Fruit fly (Drosophila melanogaster): ENCODE results near the gene GCS1.

GCS1 gene

DNA sequence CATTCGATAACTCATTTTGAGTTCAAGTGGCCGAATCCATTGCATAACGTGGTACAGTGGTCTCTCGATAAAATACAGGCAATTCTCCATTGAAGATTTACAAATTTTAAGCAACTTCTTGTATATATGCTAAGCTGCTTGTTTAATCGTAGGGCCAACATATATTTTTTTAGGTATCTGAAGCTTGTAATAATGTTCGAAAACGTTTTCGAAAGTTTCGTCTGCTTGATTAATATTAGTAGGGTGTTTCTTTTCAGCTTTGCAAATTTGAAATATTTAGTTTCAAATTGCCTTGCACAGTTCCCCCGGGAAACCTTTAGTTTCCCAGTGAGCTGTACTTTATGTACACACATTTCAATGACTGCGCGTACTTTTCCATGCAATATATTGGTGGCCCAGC, 31.9 kb upstream of the GCS1 start (continued):
- TF ChIP-seq CG18599 (GFP tag; optimal IDR thresholded peaks at IDR 0.05): no peak
- TF ChIP-seq fu2 (GFP tag; optimal IDR thresholded peaks at IDR 0.05): no peak
- no peak for TF ChIP-seq Aef1 (GFP tag; IDR thresholded peaks at IDR 0.05)
- no peak for TF ChIP-seq CG2129 (GFP tag; IDR thresholded peaks at IDR 0.05; ENCODE audit: partially characterized antibody)
- TF ChIP-seq salm (tag; optimal IDR thresholded peaks at IDR 0.05): no peak
- no peak for TF ChIP-seq eve (GFP tag; optimal IDR thresholded peaks at IDR 0.05)
- no peak for TF ChIP-seq eyg (GFP tag; optimal IDR thresholded peaks at IDR 0.05)
- TF ChIP-seq lmd (GFP tag; IDR thresholded peaks at IDR 0.05): 0 out of 2 replicates have a peak, but pooled peaks have one; percentile 17
- no peak for TF ChIP-seq az2 (GFP tag; optimal IDR thresholded peaks at IDR 0.05)
- no peak for TF ChIP-seq CG4282 (GFP tag; optimal IDR thresholded peaks at IDR 0.05)
- TF ChIP-seq pan (optimal IDR thresholded peaks at IDR 0.05): no peak
- TF ChIP-seq pan (GFP tag; optimal IDR thresholded peaks at IDR 0.05 in 1 of 2, IDR thresholded peaks at IDR 0.05 in 1 of 2): no peak
- no peak for TF ChIP-seq twi (tag; optimal IDR thresholded peaks at IDR 0.05)
- no peak for TF ChIP-seq lola (GFP tag; optimal IDR thresholded peaks at IDR 0.05)
- TF ChIP-seq Jarid2 (GFP tag; optimal IDR thresholded peaks at IDR 0.05): no peak
- no peak for TF ChIP-seq CG15073 (GFP tag; optimal IDR thresholded peaks at IDR 0.05)
- TF ChIP-seq D19B (GFP tag; optimal IDR thresholded peaks at IDR 0.05): no peak
- TF ChIP-seq CG4424 (GFP tag; optimal IDR thresholded peaks at IDR 0.05): no peak
- TF ChIP-seq ewg (GFP tag; optimal IDR thresholded peaks at IDR 0.05): no peak
- peak; percentile 45 for TF ChIP-seq Med (GFP tag)
- no peak for TF ChIP-seq CG8924 (tag; optimal IDR thresholded peaks at IDR 0.05)
- TF ChIP-seq CG43689 (GFP tag; IDR thresholded peaks at IDR 0.05): no peak
- no peak for TF ChIP-seq CG31388 (GFP tag; optimal IDR thresholded peaks at IDR 0.05)
- TF ChIP-seq Hey (tag; optimal IDR thresholded peaks at IDR 0.05): no peak
- TF ChIP-seq Dref (GFP tag; IDR thresholded peaks at IDR 0.05): no peak
- no peak for TF ChIP-seq mam (GFP tag; optimal IDR thresholded peaks at IDR 0.05)
- TF ChIP-seq cg (GFP tag; optimal IDR thresholded peaks at IDR 0.05): no peak
- peak; percentile 40 for TF ChIP-seq Oli (tag; optimal IDR thresholded peaks at IDR 0.05)
- TF ChIP-seq bsh (GFP tag; optimal IDR thresholded peaks at IDR 0.05): peak in 1 of 2 experiments; percentile 13
- TF ChIP-seq ac (GFP tag; optimal IDR thresholded peaks at IDR 0.05): no peak
- no peak for TF ChIP-seq fru (optimal IDR thresholded peaks at IDR 0.05)
- no peak for TF ChIP-seq CG7745 (tag; optimal IDR thresholded peaks at IDR 0.05)
- TF ChIP-seq vfl (GFP tag; optimal IDR thresholded peaks at IDR 0.05): no peak
- TF ChIP-seq hbn (GFP tag; IDR thresholded peaks at IDR 0.05; ENCODE audit: partially characterized antibody): no peak
- no peak for TF ChIP-seq Lhr (GFP tag; optimal IDR thresholded peaks at IDR 0.05)
- no peak for TF ChIP-seq HmgZ (tag; optimal IDR thresholded peaks at IDR 0.05)
- no peak for TF ChIP-seq Bgb (GFP tag; IDR thresholded peaks at IDR 0.05; ENCODE audit: partially characterized antibody)
- TF ChIP-seq CG15479 (GFP tag; optimal IDR thresholded peaks at IDR 0.05): no peak
- TF ChIP-seq exex (tag; optimal IDR thresholded peaks at IDR 0.05): no peak
- TF ChIP-seq luna (GFP tag; optimal IDR thresholded peaks at IDR 0.05): no peak
- no peak for TF ChIP-seq CG2202 (tag; optimal IDR thresholded peaks at IDR 0.05)
- no peak for TF ChIP-seq oc (tag; optimal IDR thresholded peaks at IDR 0.05)
- TF ChIP-seq gsb-n (tag; optimal IDR thresholded peaks at IDR 0.05): no peak
- TF ChIP-seq CG14965 (GFP tag; optimal IDR thresholded peaks at IDR 0.05; ENCODE audit: borderline replicate concordance): no peak
- no peak for TF ChIP-seq chn (GFP tag; optimal IDR thresholded peaks at IDR 0.05)
- TF ChIP-seq CG13894 (tag; optimal IDR thresholded peaks at IDR 0.05): no peak
- no peak for TF ChIP-seq D19A (tag; optimal IDR thresholded peaks at IDR 0.05)
- TF ChIP-seq zf30C (GFP tag; optimal IDR thresholded peaks at IDR 0.05): no peak
- TF ChIP-seq CG30020 (tag; optimal IDR thresholded peaks at IDR 0.05): no peak
- TF ChIP-seq Mrtf (GFP tag; IDR thresholded peaks at IDR 0.05): no peak
- TF ChIP-seq Nf-YC (tag; optimal IDR thresholded peaks at IDR 0.05): no peak
- no peak for TF ChIP-seq CG31441 (GFP tag; IDR thresholded peaks at IDR 0.05)
